Fruit fly (Drosophila melanogaster): ENCODE results near the gene Cep290.

Gene Cep290

DNA sequence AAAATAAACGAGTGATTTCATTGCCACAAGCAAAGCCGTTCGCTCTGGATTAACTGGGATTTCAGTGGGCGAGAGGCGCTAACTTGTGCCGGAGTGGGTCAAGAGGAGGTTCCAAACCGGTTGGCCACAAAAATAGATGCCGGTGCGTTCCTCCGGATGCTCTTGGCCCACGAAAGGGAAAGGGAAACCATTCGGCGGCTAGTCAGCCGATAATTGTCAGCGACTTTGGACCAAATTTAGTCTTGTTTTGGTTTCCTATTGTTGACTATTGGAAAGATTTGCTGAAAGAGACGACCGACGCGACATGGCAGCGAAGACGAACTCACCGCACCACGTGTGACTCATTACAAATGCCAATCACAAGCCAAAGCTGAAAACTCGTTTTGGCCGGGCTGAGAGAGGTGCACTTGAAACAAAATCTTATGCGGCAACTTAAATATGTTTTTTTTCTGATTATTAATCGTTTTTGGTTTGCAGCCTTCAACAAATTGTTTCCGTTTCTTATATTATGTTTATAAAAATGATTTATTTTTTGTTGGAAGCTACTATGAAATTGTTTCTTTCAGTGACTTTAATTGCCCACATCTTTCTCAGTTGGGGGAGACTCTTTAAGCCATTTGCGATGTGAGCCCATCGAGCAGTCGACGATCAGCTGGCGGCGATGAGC lies 51.7 kb downstream of the Cep290 start, which contains the start of gene CG34056:
CG34056 (plus strand) TSS at position 638 of the 667 bp plus-strand sequence.
- TF ChIP-seq CG14711 (tag; optimal IDR thresholded peaks at IDR 0.05) (peak; percentile 80), Hr96 (GFP tag; optimal IDR thresholded peaks at IDR 0.05) (peak; percentile 63), CG1620 (GFP tag; optimal IDR thresholded peaks at IDR 0.05) (no peak), cnc (optimal IDR thresholded peaks at IDR 0.05) (no peak), CG33017 (tag; optimal IDR thresholded peaks at IDR 0.05) (peak; percentile 88), CG7045 (GFP tag; optimal IDR thresholded peaks at IDR 0.05) (peak; percentile 90), bab1 (GFP tag; optimal IDR thresholded peaks at IDR 0.05) (peak; percentile 71), CG5204 (GFP tag; optimal IDR thresholded peaks at IDR 0.05) (peak; percentile 69), Crg-1 (GFP tag; optimal IDR thresholded peaks at IDR 0.05) (no peak), CG11617 (GFP tag; optimal IDR thresholded peaks at IDR 0.05) (no peak), Mnt (GFP tag; optimal IDR thresholded peaks at IDR 0.05) (no peak), kay (GFP tag; ENCODE audit: borderline replicate concordance) (peak; percentile 97), Clk (GFP tag; optimal IDR thresholded peaks at IDR 0.05) (peak; percentile 64), pad (GFP tag; optimal IDR thresholded peaks at IDR 0.05) (peak; percentile 34), cic (GFP tag; optimal IDR thresholded peaks at IDR 0.05) (no peak), CG12768 (GFP tag; optimal IDR thresholded peaks at IDR 0.05) (peak; percentile 90), CG7101 (tag; optimal IDR thresholded peaks at IDR 0.05) (peak; percentile 79), tj (GFP tag; optimal IDR thresholded peaks at IDR 0.05) (peak; percentile 4), ovo (GFP tag; optimal IDR thresholded peaks at IDR 0.05) (no peak), toe (GFP tag; optimal IDR thresholded peaks at IDR 0.05) (peak; percentile 81)

DNA sequence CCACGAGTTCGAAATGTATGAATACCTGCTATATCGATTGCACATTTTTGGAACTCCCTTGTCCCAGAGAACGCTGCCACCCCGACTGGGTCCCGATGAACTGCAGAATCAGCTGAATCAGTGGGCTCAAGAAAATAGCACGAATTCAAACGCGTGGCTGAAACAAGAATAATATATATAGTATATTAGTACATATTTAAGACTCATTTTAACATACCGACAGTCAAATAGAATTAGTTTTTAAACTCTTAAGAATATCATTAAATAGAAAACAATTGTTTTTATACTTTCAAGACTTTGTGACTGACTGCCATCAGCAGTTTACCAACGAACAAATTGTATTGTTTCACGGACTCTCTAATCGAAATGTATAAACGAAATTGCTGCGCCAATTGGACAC lies 53.4 kb downstream of the Cep290 start, which contains the start of gene CG34057:
CG34057 (plus strand) TSS at position 301 of the 400 bp plus-strand sequence.
- no peak for TF ChIP-seq pad (GFP tag; optimal IDR thresholded peaks at IDR 0.05)

dm6 chr3L:899304-899703 lies 55.6 kb downstream of the Cep290 start:
- TF ChIP-seq CG7101 (tag; optimal IDR thresholded peaks at IDR 0.05) (no peak), CG5204 (GFP tag; optimal IDR thresholded peaks at IDR 0.05) (no peak), cnc (optimal IDR thresholded peaks at IDR 0.05) (no peak)

All from whole organism, adult.